Fruit fly (Drosophila melanogaster): ENCODE data around the gene CG10163.

The CG10163 gene

dm6 chr3L:6262644-6263404 is 4.3 kb upstream of the CG10163 start, which contains the start of gene Ldh (continued):
- peak; percentile 57 to 65 for TF ChIP-seq Trl (optimal IDR thresholded peaks at IDR 0.05)
- TF ChIP-seq Trl (GFP tag; optimal IDR thresholded peaks at IDR 0.05) = peak; percentile 68
- peak; percentile 93 for TF ChIP-seq lbe (GFP tag; optimal IDR thresholded peaks at IDR 0.05)
- TF ChIP-seq bigmax (GFP tag; optimal IDR thresholded peaks at IDR 0.05) = no peak
- peak; percentile 88 for TF ChIP-seq CG1603 (tag; optimal IDR thresholded peaks at IDR 0.05)
- peak; percentile 95 for TF ChIP-seq Meics (GFP tag; optimal IDR thresholded peaks at IDR 0.05)
- peak; percentile 68 for TF ChIP-seq Gsc (GFP tag; IDR thresholded peaks at IDR 0.05)
- peak; percentile 74 for TF ChIP-seq Atf3 (GFP tag; optimal IDR thresholded peaks at IDR 0.05)
- TF ChIP-seq CrebB (tag; optimal IDR thresholded peaks at IDR 0.05) = peak; percentile 93
- peak; percentile 93 for TF ChIP-seq tgo (GFP tag; IDR thresholded peaks at IDR 0.05)
- TF ChIP-seq CG9437 (GFP tag; optimal IDR thresholded peaks at IDR 0.05) = peak; percentile 93
- no peak for TF ChIP-seq aop (GFP tag; IDR thresholded peaks at IDR 0.05)
- no peak for TF ChIP-seq br (optimal IDR thresholded peaks at IDR 0.05)
- TF ChIP-seq sim (GFP tag; IDR thresholded peaks at IDR 0.05) = peak; percentile 87
- TF ChIP-seq CG18011 (GFP tag; optimal IDR thresholded peaks at IDR 0.05) = peak; percentile 78
- TF ChIP-seq ci (GFP tag; IDR thresholded peaks at IDR 0.05) = peak; percentile 89
- TF ChIP-seq CG3726 (GFP tag; IDR thresholded peaks at IDR 0.05) = peak; percentile 88
- TF ChIP-seq sima (GFP tag; optimal IDR thresholded peaks at IDR 0.05) = peak; percentile 70
- TF ChIP-seq CG7839 (tag; optimal IDR thresholded peaks at IDR 0.05) = peak; percentile 98
- TF ChIP-seq Dp (GFP tag; optimal IDR thresholded peaks at IDR 0.05) = no peak
- peak; percentile 98 for TF ChIP-seq CG2678 (tag; optimal IDR thresholded peaks at IDR 0.05)
- no peak for TF ChIP-seq inv (GFP tag; IDR thresholded peaks at IDR 0.05; ENCODE audit: partially characterized antibody)
- TF ChIP-seq shn (GFP tag; optimal IDR thresholded peaks at IDR 0.05) = peak; percentile 25
- peak; percentile 82 for TF ChIP-seq CG34376 (GFP tag; optimal IDR thresholded peaks at IDR 0.05)
- TF ChIP-seq CG18764 (GFP tag; optimal IDR thresholded peaks at IDR 0.05) = peak; percentile 88
- no peak for TF ChIP-seq yki (optimal IDR thresholded peaks at IDR 0.05)
- peak; percentile 39 for TF ChIP-seq CG15073 (GFP tag; optimal IDR thresholded peaks at IDR 0.05)
- peak; percentile 80 for TF ChIP-seq CG16863 (GFP tag; optimal IDR thresholded peaks at IDR 0.05)
- peak; percentile 96 for TF ChIP-seq Six4 (GFP tag; optimal IDR thresholded peaks at IDR 0.05)
- TF ChIP-seq cato (GFP tag; optimal IDR thresholded peaks at IDR 0.05; ENCODE audit: borderline replicate concordance) = peak; percentile 88
- TF ChIP-seq kay (GFP tag; optimal IDR thresholded peaks at IDR 0.05) = peak; percentile 90
- peak; percentile 89 for TF ChIP-seq Bteb2 (GFP tag; optimal IDR thresholded peaks at IDR 0.05)
- peak; percentile 95 for TF ChIP-seq Hand (GFP tag; optimal IDR thresholded peaks at IDR 0.05)
- TF ChIP-seq CG31365 (tag; optimal IDR thresholded peaks at IDR 0.05) = peak; percentile 71
- TF ChIP-seq chif (GFP tag; optimal IDR thresholded peaks at IDR 0.05) = peak; percentile 79 to 88
- TF ChIP-seq ro (GFP tag; IDR thresholded peaks at IDR 0.05) = peak; percentile 80
- peak; percentile 48; the same call in 1 of the 2 replicates for TF ChIP-seq ham (GFP tag; IDR thresholded peaks at IDR 0.05)
- peak; percentile 98 for TF ChIP-seq zen (tag; optimal IDR thresholded peaks at IDR 0.05)
- peak; percentile 93 for TF ChIP-seq tin (GFP tag; optimal IDR thresholded peaks at IDR 0.05)
- peak; percentile 85 for TF ChIP-seq CG6272 (GFP tag; IDR thresholded peaks at IDR 0.05)
- peak; percentile 98 for TF ChIP-seq unpg (GFP tag; optimal IDR thresholded peaks at IDR 0.05)
- peak; percentile 82 for TF ChIP-seq CG3838 (GFP tag; optimal IDR thresholded peaks at IDR 0.05)
- no peak for TF ChIP-seq Bgb (GFP tag; IDR thresholded peaks at IDR 0.05; ENCODE audit: partially characterized antibody)
- peak; percentile 82 for TF ChIP-seq D19B (GFP tag; optimal IDR thresholded peaks at IDR 0.05)
- no peak for TF ChIP-seq Scr (GFP tag; IDR thresholded peaks at IDR 0.05; ENCODE audit: partially characterized antibody)
- peak; percentile 83 for TF ChIP-seq CG5180 (GFP tag; optimal IDR thresholded peaks at IDR 0.05)
- peak in 1 of 3 experiments; percentile 98 for TF ChIP-seq lola (GFP tag; optimal IDR thresholded peaks at IDR 0.05)
- peak; percentile 99 for TF ChIP-seq CG17361 (GFP tag; IDR thresholded peaks at IDR 0.05)
- TF ChIP-seq CG8359 (GFP tag; optimal IDR thresholded peaks at IDR 0.05; ENCODE audit: borderline replicate concordance) = peak; percentile 87
- peak; percentile 95 for TF ChIP-seq CG1602 (GFP tag; optimal IDR thresholded peaks at IDR 0.05)
